Worm (Caenorhabditis elegans) whole organism, dauer: ENCODE data around the gene F10D7.5.

ENCODE experiments used
- unc-62 ChIP-seq: sonication (generic microtip); optimal IDR thresholded peaks from 2 replicates; lab custom pipeline; 2017; ENCODE audit warnings: missing biosample characterization, missing genetic modification reagents, missing genetic modification characterization

The F10D7.5 gene

DNA sequence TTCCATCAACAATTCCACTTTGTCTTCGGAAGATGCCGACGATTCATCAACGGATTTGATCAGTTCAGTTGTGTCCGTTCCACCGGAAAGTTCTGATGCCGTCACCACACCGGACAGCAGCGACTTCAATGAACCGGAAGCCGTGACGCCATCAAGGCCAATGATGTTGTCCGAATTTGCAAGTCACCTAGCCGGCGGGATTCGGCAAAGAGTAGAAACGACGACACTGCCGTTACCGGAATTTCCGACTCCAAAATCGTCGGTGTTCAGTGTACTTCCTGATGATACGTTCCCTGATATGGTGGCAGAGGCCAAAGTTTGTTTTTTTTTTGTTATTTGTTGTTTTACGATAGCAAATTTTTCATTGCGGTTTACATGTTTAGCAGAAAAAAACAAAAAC is 27.9 kb downstream of the F10D7.5 start:
- TF ChIP-seq unc-62 = no peak

DNA sequence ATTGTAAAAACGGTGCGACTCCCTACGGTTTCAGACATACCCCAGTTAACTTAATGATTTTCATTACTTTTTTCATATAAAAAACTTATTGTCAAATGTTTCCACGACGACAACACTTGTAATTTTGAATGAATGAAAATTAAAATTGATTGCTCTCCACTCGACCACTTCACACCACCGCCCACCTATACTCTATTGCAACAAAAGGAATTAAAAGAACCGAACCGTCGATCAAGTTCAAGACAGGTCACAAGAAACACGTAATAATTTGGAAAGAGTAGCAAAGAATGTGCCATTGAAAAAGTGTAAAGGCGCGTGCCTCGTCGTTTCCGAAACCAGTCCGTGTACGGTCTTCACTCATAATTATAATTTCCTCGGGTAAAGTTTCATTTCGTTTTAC is 28.9 kb downstream of the F10D7.5 start, which contains the start of gene F10D7.11:
F10D7.11 (plus strand) TSS at position 301 of the 400 bp plus-strand sequence.
- TF ChIP-seq unc-62 = no peak

DNA sequence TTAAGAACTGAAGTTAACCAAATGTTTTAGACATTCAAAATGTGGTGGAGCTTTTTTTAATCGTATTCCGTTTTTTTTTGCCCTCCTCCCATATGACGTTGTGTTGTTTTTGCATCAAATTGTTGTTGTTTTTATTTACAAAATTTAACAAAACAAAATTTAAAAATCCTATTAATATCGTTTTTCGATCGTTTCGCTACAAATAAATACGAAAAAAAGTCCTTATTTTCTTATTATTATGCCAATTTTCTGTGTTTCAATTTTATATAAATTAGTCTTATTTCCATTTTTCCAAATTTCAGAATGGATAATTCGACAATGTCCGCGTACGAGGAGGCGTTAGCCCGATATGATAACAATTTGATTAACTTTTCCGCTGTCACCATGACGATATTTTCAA is 32.0 kb downstream of the F10D7.5 start, which contains the start of gene npr-36:
npr-36 (plus strand) TSS at position 301 of the 400 bp plus-strand sequence.
- TF ChIP-seq unc-62 = no peak

DNA sequence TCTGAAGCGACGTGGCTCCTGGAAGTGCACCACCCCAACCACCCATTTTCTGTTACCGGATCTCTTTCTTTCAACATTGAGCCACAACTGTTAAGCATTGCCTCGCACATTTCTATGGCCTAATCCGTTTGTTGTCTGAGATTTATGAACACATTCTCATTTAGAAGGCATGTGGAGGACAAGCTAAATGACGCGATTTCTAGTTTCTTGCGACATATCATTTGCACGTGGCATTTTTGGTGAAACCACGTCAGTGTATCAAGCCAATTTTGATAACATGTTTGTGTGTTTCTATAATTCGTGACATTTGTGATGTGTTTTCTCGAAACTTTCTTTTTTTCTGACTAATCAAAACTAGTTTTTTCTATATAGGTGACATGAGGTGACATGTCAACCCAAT is 34.7 kb downstream of the F10D7.5 start:
- no peak for TF ChIP-seq unc-62

DNA sequence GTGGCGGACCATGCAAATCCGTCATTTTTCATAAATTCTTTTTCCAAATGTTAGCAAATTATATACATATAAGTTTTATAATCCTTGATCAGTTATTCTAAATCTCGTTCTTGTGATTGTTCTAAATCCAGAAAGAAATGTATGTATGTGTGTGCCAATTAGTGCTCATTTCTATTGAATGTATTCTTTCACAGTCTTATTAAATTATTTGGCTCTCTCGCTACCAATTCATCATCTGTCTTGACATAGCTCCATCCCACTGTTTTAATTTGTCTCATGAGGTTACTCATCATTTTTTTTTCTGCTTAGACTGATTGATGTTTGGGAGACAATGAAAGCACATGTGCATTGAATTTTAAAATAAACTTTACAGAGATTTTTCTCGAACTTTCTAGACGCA is 36.0 kb downstream of the F10D7.5 start:
- TF ChIP-seq unc-62 = no peak

DNA sequence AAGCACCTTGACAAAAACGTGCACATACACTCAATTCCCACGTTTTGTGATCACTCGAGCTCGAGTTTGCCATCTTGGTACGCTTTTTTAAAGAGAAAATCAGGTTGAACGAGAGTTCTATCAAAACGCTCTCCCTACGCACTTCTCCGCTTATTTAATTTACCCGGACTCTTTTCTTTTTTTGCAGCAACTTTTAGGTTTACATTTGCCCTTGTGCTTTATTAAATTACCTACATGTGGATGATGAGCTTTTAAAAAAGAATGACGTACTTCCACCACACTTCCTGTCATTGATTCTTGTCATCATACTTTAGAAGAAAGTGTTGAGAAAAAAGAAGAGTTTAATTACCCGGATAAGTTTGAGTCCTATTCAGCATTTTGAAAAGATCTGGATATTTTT is 39.3 kb downstream of the F10D7.5 start:
- TF ChIP-seq unc-62 = no peak

DNA sequence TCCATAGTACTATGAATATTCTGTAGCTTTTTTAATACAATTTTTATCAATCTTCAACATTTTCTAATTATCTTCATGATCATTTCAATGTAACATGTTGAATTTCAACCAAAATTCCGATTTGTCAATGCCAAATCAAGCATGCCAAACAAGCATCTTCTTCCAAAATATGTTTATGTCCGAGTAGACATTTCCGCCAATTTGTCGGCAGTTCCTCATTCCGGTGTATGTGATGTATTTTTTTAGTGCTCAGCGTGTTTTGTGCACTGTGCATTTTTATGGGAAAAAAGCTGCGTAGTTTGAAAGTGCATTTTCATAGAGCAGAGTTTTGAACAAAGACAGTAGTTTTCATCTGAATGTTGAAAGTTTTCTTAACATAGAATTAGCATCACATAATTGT is 42.0 kb downstream of the F10D7.5 start:
- no peak for TF ChIP-seq unc-62

DNA sequence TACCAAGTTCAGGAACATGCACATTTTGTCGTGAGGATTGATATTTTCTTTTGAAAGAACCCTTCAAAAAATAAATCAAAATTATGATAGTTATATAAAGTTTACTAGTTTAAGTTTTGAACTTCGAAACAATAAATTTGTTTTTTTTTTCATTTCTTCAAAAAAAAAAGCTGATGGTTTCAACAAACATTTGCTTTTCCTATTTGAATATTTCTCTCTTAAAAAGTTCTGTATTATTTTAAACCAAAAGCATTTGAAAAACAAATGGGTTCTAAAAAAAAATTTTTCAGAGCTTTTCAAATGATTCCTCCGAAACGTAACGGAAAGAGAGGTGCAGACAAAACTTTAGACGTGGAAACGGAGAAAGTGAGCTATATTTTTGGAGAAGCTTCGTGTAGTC is 50.9 kb downstream of the F10D7.5 start, which contains the start of gene C53C11.1:
C53C11.1 (plus strand) TSS at position 301 of the 400 bp plus-strand sequence.
- no peak for TF ChIP-seq unc-62

DNA sequence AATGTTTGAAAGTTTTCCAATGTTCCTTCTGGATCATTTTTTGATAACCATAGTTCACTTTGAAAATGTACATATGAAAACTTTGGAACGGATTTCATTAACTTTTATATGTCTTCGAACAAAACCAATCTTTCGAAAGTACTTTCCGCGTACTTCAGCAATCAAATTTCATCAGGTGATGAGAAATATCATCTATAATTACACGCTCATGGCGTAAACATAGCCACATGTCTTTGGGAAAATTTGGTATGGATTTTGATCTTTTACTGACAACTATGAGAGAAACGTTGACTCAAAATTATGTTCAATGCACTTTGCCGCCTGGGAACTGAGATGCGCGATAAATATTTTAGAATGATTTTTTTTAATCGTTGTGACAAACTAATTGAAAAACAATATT is 52.5 kb downstream of the F10D7.5 start:
- no peak for TF ChIP-seq unc-62

DNA sequence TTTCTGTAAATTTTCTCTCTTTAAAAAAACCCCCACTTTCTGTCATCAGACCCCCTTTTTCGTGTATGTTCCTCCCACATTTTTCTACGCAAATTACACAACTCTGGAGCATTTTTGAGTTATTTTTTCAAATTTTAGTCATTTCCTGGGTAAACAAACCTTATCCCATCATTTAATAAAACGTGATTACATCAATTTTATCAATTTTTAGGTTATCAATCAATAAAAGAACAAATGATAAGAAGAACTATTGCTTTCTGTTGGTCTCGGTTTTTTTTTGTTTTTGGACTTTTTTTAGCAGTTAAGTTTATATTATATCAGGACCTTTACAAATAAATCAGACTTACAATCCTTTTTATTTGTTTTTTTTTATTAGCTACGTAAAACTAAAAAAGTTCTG is 55.1 kb downstream of the F10D7.5 start, which contains the start of gene C53C11.2:
C53C11.2 (plus strand) TSS at position 284 of the 400 bp plus-strand sequence.
- TF ChIP-seq unc-62 = no peak

DNA sequence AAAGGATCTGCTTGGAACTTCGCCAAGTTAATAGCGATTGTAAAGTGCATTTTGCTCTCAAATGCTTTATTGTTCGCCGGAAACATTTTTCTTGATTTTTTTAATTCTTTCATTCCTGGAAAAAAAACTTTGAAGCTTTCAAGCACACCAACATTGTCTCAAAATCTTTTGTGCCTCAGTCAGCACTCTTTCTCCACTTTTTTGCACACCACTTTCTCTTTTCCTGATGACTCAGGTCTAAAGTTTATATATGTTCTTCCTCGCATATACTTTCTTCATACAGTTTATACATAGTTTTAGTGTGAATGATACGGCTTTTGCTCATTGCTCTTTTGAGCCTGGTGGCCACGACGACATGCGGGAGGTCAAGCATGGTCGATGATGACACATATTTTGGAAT is 57.7 kb downstream of the F10D7.5 start, which contains the start of gene C53C11.5:
C53C11.5 (plus strand) TSS at position 301 of the 400 bp plus-strand sequence.
- TF ChIP-seq unc-62 = no peak
